Fruit fly (Drosophila melanogaster) whole organism, adult: ENCODE data around the gene CG43179.

ENCODE experiments used
- CG12768 ChIP-seq: fragments of 200-800 bp; sonication (Bioruptor generic); optimal IDR thresholded peaks from 2 replicates; lab custom pipeline; 2017; ENCODE audit warnings: missing biosample characterization, missing genetic modification characterization, mild to moderate bottlenecking, moderate library complexity, missing genetic modification reagents
- CG14711 ChIP-seq: fragments of 200-800 bp; sonication (Bioruptor generic); optimal IDR thresholded peaks from 2 replicates; lab custom pipeline; 2018; ENCODE audit warnings: missing biosample characterization, mild to moderate bottlenecking, missing genetic modification characterization, moderate library complexity
- CG1620 ChIP-seq: fragments of 200-800 bp; sonication (Bioruptor generic); optimal IDR thresholded peaks from 2 replicates; lab custom pipeline; 2016; ENCODE audit warnings: missing biosample characterization, missing genetic modification characterization
- CG7101 ChIP-seq: fragments of 200-800 bp; sonication (Bioruptor generic); optimal IDR thresholded peaks from 2 replicates; lab custom pipeline; 2018; ENCODE audit warnings: missing biosample characterization, mild to moderate bottlenecking, missing genetic modification characterization, moderate library complexity
- Clk ChIP-seq: fragments of 200-800 bp; sonication (Bioruptor generic); optimal IDR thresholded peaks from 2 replicates; lab custom pipeline; 2017; ENCODE audit warnings: missing biosample characterization, missing genetic modification characterization
- Crg-1 ChIP-seq: fragments of 200-800 bp; sonication (Bioruptor generic); optimal IDR thresholded peaks from 2 replicates; lab custom pipeline; 2016; ENCODE audit warnings: missing biosample characterization, missing genetic modification characterization
- Hr96 ChIP-seq: fragments of 200-800 bp; sonication (Bioruptor generic); optimal IDR thresholded peaks from 2 replicates; lab custom pipeline; 2016; ENCODE audit warnings: missing biosample characterization, missing genetic modification characterization
- kay ChIP-seq: fragments of 200-800 bp; sonication (Bioruptor generic); peaks from one replicate; lab custom pipeline; 2016; ENCODE audit warnings: missing biosample characterization, missing genetic modification characterization, borderline replicate concordance
- pad ChIP-seq: fragments of 200-800 bp; sonication (Bioruptor generic); optimal IDR thresholded peaks from 3 replicates; lab custom pipeline; 2017; ENCODE audit warnings: missing biosample characterization, missing genetic modification characterization, mild to moderate bottlenecking, moderate library complexity, missing genetic modification reagents

- TF ChIP-seq Hr96 (GFP tag; lab: Kevin White, UChicago) (no peak), CG7101 (no peak), CG14711 (tag; lab: Kevin White, UChicago) (no peak), CG1620 (GFP tag; lab: Kevin White, UChicago) (no peak), Clk (no peak), pad (peak; percentile 68), kay (GFP tag; lab: Kevin White, UChicago) (no peak), Crg-1 (GFP tag; lab: Kevin White, UChicago) (no peak), CG12768 (peak; percentile 39)
Measured at dm6 chr3R:14298078-14298896, 42.4 kb downstream of the CG43179 start.
